Worm (Caenorhabditis elegans) whole organism, early embryonic: ENCODE results near the gene inpp-1.

Experiments used
- B0310.2 ChIP-seq: sonication (generic microtip); optimal IDR thresholded peaks from 2 replicates; lab custom pipeline; 2016; ENCODE audit warnings: mild to moderate bottlenecking, missing genetic modification characterization, missing compliant biosample characterization
- F13C5.2 ChIP-seq: sonication (generic microtip); optimal IDR thresholded peaks from 2 replicates; lab custom pipeline; 2017; ENCODE audit warnings: mild to moderate bottlenecking, missing genetic modification characterization, inconsistent platforms, missing compliant biosample characterization
- aly-1 ChIP-seq: sonication (generic microtip); optimal IDR thresholded peaks from 2 replicates; lab custom pipeline; 2016; ENCODE audit warnings: missing genetic modification characterization, missing compliant biosample characterization
- ama-1 ChIP-seq: fragments of 150-350 bp; optimal IDR thresholded peaks from 2 replicates; lab custom pipeline; 2014
- ceh-13 ChIP-seq: fragments of 200-800 bp; sonication (Bioruptor generic); optimal IDR thresholded peaks from 2 replicates; lab custom pipeline; 2018; ENCODE audit warnings: mild to moderate bottlenecking, missing genetic modification characterization, missing compliant biosample characterization
- ceh-36 ChIP-seq: sonication (generic microtip); optimal IDR thresholded peaks from 2 replicates; lab custom pipeline; 2016; ENCODE audit warnings: missing genetic modification characterization, inconsistent platforms, missing compliant biosample characterization
- ets-7 ChIP-seq: sonication (generic microtip); optimal IDR thresholded peaks from 2 replicates; lab custom pipeline; 2016; ENCODE audit warnings: missing genotype, missing genetic modification characterization, missing compliant biosample characterization
- flt-1 ChIP-seq: fragments of 200-800 bp; sonication (Bioruptor generic); IDR thresholded peaks from 2 replicates; pipeline ENCODE4 v1.3.6; 2022; ENCODE audit warnings: missing genetic modification characterization, missing compliant biosample characterization
- hmbx-1 ChIP-seq: sonication (generic microtip); optimal IDR thresholded peaks from 2 replicates; lab custom pipeline; 2016; ENCODE audit warnings: mild to moderate bottlenecking, missing genetic modification characterization, missing compliant biosample characterization
- hmg-4 ChIP-seq: fragments of 200-800 bp; sonication (Bioruptor generic); optimal IDR thresholded peaks from 2 replicates; lab custom pipeline; 2018; ENCODE audit warnings: mild to moderate bottlenecking, missing genetic modification characterization, missing compliant biosample characterization
- hnd-1 ChIP-seq: sonication (generic microtip); optimal IDR thresholded peaks from 2 replicates; lab custom pipeline; 2016; ENCODE audit warnings: missing genetic modification characterization, missing compliant biosample characterization
- pes-1 ChIP-seq: fragments of 200-800 bp; sonication (Bioruptor generic); IDR thresholded peaks from 2 replicates; pipeline ENCODE4 v1.3.6; 2022; ENCODE audit warnings: missing genetic modification reagents, missing genetic modification characterization, missing compliant biosample characterization
- scrt-1 ChIP-seq: fragments of 200-800 bp; sonication (Bioruptor generic); IDR thresholded peaks from 2 replicates; pipeline ENCODE4 v1.3.6; 2022; ENCODE audit warnings: missing genetic modification characterization, missing compliant biosample characterization
- sea-1 ChIP-seq: fragments of 200-800 bp; sonication (Bioruptor generic); conservative IDR thresholded peaks from 2 replicates; pipeline ENCODE4 v1.3.6; 2022; ENCODE audit warnings: missing genetic modification characterization, missing compliant biosample characterization
- tbx-11 ChIP-seq: fragments of 200-800 bp; sonication (Bioruptor generic); IDR thresholded peaks from 2 replicates; pipeline ENCODE4 v1.3.6; 2022; ENCODE audit warnings: missing genetic modification characterization, missing compliant biosample characterization
- tbx-37 ChIP-seq: fragments of 200-800 bp; sonication (Bioruptor generic); conservative IDR thresholded peaks from 2 replicates; pipeline ENCODE4 v1.3.6; 2022; ENCODE audit warnings: missing genetic modification reagents, missing genetic modification characterization, missing compliant biosample characterization
- tra-4 ChIP-seq: sonication (generic microtip); optimal IDR thresholded peaks from 2 replicates; lab custom pipeline; 2017; ENCODE audit warnings: missing genetic modification characterization, missing compliant biosample characterization

The inpp-1 gene

DNA sequence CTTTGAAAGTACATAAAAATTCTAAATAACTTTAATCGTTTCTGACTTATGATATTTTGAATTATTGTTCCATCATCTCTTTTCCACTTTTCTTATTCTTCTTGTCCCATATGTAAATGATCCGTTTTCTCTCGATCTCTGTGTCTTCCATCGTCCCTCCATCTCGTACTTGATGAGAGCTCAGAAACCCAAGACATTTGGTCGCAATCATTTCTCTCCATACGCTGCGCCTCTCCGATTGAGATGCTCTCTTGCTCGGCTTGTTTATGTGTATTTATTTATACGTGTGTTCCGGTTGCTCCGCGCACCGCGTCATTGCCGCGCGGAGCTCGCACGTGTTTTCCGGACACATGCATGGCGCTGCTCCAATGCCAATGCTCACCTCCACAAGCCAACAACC is 37.7 kb upstream of the inpp-1 start:
- no peak for TF ChIP-seq pes-1 (GFP tag; lab: Robert Waterston, UW)

DNA sequence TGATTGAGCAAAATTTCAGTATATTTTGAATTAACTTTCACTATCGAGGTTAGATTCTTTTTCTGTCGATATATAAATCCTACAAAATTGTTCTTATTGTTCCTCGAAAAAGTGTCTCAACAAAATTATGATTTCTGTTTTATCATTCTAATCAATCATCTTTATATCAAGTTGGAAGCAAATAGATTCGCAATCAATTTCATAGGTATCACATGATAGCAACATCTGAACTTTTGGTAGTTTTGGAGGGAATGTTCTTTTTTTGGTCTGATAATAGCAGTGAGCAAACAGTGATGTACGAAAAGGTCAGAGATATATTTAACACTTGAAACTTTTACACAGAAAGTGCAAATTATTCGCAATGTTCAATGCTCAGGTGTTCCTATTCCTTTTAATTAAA is 37.1 kb upstream of the inpp-1 start:
- TF ChIP-seq tbx-11 (GFP tag; lab: Robert Waterston, UW) (no peak), F13C5.2 (tag; lab: Kevin White, UChicago) (no peak), ceh-36 (tag; lab: Kevin White, UChicago) (no peak), tra-4 (tag; lab: Kevin White, UChicago) (no peak), ets-7 (tag; lab: Kevin White, UChicago) (no peak), flt-1 (GFP tag; lab: Robert Waterston, UW) (no peak), scrt-1 (no peak), ama-1 (lab: Kevin White, UChicago) (no peak), hmg-4 (GFP tag; lab: Kevin White, UChicago) (no peak), hnd-1 (tag; lab: Kevin White, UChicago) (no peak), tbx-37 (GFP tag; lab: Robert Waterston, UW) (no peak), ceh-13 (GFP tag; lab: Kevin White, UChicago) (no peak), aly-1 (tag; lab: Kevin White, UChicago) (no peak), B0310.2 (no peak), pes-1 (GFP tag; lab: Robert Waterston, UW) (no peak), hmbx-1 (no peak), sea-1 (GFP tag; lab: Robert Waterston, UW) (no peak)

ce11 chrIV:10803973-10804372 is 30.3 kb upstream of the inpp-1 start:
- TF ChIP-seq hmg-4 (GFP tag; lab: Kevin White, UChicago) (no peak), B0310.2 (no peak), ceh-36 (tag; lab: Kevin White, UChicago) (no peak), ama-1 (lab: Kevin White, UChicago) (no peak), sea-1 (GFP tag; lab: Robert Waterston, UW) (no peak), pes-1 (GFP tag; lab: Robert Waterston, UW) (no peak), ceh-13 (GFP tag; lab: Kevin White, UChicago) (no peak), hmbx-1 (no peak), flt-1 (GFP tag; lab: Robert Waterston, UW) (no peak), aly-1 (tag; lab: Kevin White, UChicago) (no peak), ets-7 (tag; lab: Kevin White, UChicago) (no peak), hnd-1 (tag; lab: Kevin White, UChicago) (no peak), F13C5.2 (tag; lab: Kevin White, UChicago) (no peak), tbx-37 (GFP tag; lab: Robert Waterston, UW) (no peak), tra-4 (tag; lab: Kevin White, UChicago) (no peak), scrt-1 (no peak), tbx-11 (GFP tag; lab: Robert Waterston, UW) (no peak)

DNA sequence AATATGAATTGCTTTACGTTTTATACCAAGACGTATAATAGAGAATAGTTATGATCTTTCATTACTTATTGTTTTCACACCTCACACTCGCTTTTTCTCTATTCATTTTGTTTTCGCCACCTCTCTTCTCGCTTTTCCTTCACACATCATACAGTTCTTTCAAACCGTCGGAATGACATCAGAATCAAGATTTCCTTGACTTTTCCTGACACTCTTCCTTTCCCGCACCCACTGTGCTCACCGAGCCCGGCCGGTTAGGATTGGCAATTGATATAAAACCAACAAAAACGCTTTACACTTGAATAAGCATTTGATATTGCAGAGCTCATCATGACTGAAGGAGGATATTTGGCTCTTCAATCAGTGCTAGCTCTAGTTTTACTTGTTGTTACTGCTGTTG is 25.6 kb upstream of the inpp-1 start, which contains the start of gene zipt-2.1:
Gene zipt-2.1, plus strand, starts transcription at position 301 of the 400 bp plus-strand sequence.
- TF ChIP-seq flt-1 (GFP tag; lab: Robert Waterston, UW) = no peak
- TF ChIP-seq aly-1 (tag; lab: Kevin White, UChicago) = no peak
- no peak for TF ChIP-seq pes-1 (GFP tag; lab: Robert Waterston, UW)
- no peak for TF ChIP-seq ceh-13 (GFP tag; lab: Kevin White, UChicago)
- no peak for TF ChIP-seq tra-4 (tag; lab: Kevin White, UChicago)
- no peak for TF ChIP-seq ets-7 (tag; lab: Kevin White, UChicago)
- no peak for TF ChIP-seq tbx-37 (GFP tag; lab: Robert Waterston, UW)
- no peak for TF ChIP-seq ceh-36 (tag; lab: Kevin White, UChicago)
- TF ChIP-seq hmbx-1 = no peak
- TF ChIP-seq sea-1 (GFP tag; lab: Robert Waterston, UW) = no peak
- no peak for TF ChIP-seq B0310.2
- no peak for TF ChIP-seq tbx-11 (GFP tag; lab: Robert Waterston, UW)
- TF ChIP-seq ama-1 (lab: Kevin White, UChicago) = no peak
- no peak for TF ChIP-seq hnd-1 (tag; lab: Kevin White, UChicago)
- no peak for TF ChIP-seq hmg-4 (GFP tag; lab: Kevin White, UChicago)
- TF ChIP-seq scrt-1 = no peak
- TF ChIP-seq F13C5.2 (tag; lab: Kevin White, UChicago) = no peak

- no peak for TF ChIP-seq tbx-37 (GFP tag; lab: Robert Waterston, UW)
- no peak for TF ChIP-seq tra-4 (tag; lab: Kevin White, UChicago)
- TF ChIP-seq ceh-13 (GFP tag; lab: Kevin White, UChicago) = no peak
- TF ChIP-seq scrt-1 = no peak
- TF ChIP-seq ama-1 (lab: Kevin White, UChicago) = no peak
- TF ChIP-seq sea-1 (GFP tag; lab: Robert Waterston, UW) = no peak
- no peak for TF ChIP-seq flt-1 (GFP tag; lab: Robert Waterston, UW)
- TF ChIP-seq hmbx-1 = no peak
- no peak for TF ChIP-seq hnd-1 (tag; lab: Kevin White, UChicago)
- no peak for TF ChIP-seq B0310.2
- no peak for TF ChIP-seq pes-1 (GFP tag; lab: Robert Waterston, UW)
- TF ChIP-seq hmg-4 (GFP tag; lab: Kevin White, UChicago) = no peak
Observed at ce11 chrIV:10798604-10799003, 24.9 kb upstream of the inpp-1 start.

DNA sequence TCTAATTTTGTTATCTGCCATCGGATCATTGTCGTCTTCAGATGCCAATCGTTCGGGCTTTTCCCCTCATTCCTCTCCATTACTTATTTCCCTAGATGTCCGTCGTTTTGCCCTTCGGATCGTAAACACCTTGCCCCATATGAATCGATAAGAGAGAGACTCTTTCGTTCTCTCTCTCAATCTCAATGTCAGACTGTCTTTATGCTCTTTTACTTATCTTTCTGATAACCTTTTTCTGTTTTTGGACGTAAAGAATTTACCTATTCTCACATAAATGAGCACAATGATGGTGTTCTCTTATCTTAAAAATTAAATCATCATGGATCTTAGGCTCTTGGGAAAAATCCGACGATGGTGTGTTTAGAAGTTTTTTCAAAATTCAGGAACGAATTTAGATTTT is 23.0 kb upstream of the inpp-1 start:
- TF ChIP-seq aly-1 (tag; lab: Kevin White, UChicago) (no peak), tra-4 (tag; lab: Kevin White, UChicago) (no peak), flt-1 (GFP tag; lab: Robert Waterston, UW) (no peak), hnd-1 (tag; lab: Kevin White, UChicago) (no peak), scrt-1 (no peak), F13C5.2 (tag; lab: Kevin White, UChicago) (no peak), tbx-11 (GFP tag; lab: Robert Waterston, UW) (no peak), hmg-4 (GFP tag; lab: Kevin White, UChicago) (no peak), ets-7 (tag; lab: Kevin White, UChicago) (no peak), pes-1 (GFP tag; lab: Robert Waterston, UW) (no peak), ceh-36 (tag; lab: Kevin White, UChicago) (no peak), hmbx-1 (no peak), sea-1 (GFP tag; lab: Robert Waterston, UW) (no peak), ama-1 (lab: Kevin White, UChicago) (no peak)

DNA sequence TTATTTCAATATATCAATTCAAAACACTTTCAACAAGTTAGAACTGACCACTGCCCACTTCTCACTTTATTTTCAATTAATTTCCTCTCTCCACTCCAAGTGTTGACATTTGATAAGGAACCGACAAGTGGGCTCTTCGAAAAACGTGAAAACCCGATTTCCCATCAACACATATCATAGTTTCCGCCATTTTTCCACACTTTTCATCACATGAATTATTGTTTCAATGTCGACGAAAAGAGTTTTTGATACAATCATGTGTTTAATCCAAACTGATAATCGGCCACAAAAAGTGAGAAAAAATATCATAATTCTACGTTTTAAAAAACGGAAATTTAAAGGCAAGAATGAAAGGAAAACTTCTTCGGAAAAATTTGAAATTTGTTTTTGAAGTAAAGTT is 22.0 kb upstream of the inpp-1 start:
- TF ChIP-seq scrt-1 (no peak), ceh-13 (GFP tag; lab: Kevin White, UChicago) (no peak), tbx-37 (GFP tag; lab: Robert Waterston, UW) (no peak), ets-7 (tag; lab: Kevin White, UChicago) (no peak), pes-1 (GFP tag; lab: Robert Waterston, UW) (no peak), flt-1 (GFP tag; lab: Robert Waterston, UW) (no peak), aly-1 (tag; lab: Kevin White, UChicago) (no peak), ama-1 (lab: Kevin White, UChicago) (no peak), F13C5.2 (tag; lab: Kevin White, UChicago) (no peak), hmg-4 (GFP tag; lab: Kevin White, UChicago) (no peak), hmbx-1 (no peak)
